Fruit fly (Drosophila melanogaster): ENCODE measurements around the gene Gr63a.

Gr63a gene

DNA sequence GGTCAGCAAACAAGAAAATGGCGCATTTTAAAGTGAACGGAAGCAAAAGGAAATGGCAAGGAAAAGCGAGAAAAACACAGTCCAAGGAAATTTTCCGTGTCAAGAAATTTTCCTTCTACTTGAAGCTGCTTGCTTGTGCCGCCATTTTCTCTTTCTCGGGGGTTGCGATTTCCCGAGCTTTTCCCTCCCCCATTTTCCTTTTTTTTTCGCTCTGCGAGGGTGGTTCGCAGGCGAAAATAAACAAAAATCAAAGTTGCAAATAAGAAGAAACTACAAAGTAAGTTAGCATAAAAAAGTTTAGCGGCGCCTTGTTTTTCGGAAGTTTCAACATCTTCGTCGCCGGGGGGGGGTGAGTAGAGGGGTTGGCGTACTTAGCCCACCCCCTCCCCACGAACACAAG is 9.0 kb downstream of the Gr63a start:
- TF ChIP-seq CG7101 (tag; optimal IDR thresholded peaks at IDR 0.05) (no peak), cic (GFP tag; optimal IDR thresholded peaks at IDR 0.05) (no peak), cnc (optimal IDR thresholded peaks at IDR 0.05) (no peak), bab1 (GFP tag; optimal IDR thresholded peaks at IDR 0.05) (no peak), ovo (GFP tag; optimal IDR thresholded peaks at IDR 0.05) (no peak), CG14711 (tag; optimal IDR thresholded peaks at IDR 0.05) (no peak), Clk (GFP tag; optimal IDR thresholded peaks at IDR 0.05) (no peak), pad (GFP tag; optimal IDR thresholded peaks at IDR 0.05) (no peak), Mnt (GFP tag; optimal IDR thresholded peaks at IDR 0.05) (no peak), CG7045 (GFP tag; optimal IDR thresholded peaks at IDR 0.05) (no peak), kay (GFP tag; ENCODE audit: borderline replicate concordance) (no peak), Crg-1 (GFP tag; optimal IDR thresholded peaks at IDR 0.05) (no peak), CG5204 (GFP tag; optimal IDR thresholded peaks at IDR 0.05) (no peak), CG33017 (tag; optimal IDR thresholded peaks at IDR 0.05) (no peak), CG1620 (GFP tag; optimal IDR thresholded peaks at IDR 0.05) (no peak)

DNA sequence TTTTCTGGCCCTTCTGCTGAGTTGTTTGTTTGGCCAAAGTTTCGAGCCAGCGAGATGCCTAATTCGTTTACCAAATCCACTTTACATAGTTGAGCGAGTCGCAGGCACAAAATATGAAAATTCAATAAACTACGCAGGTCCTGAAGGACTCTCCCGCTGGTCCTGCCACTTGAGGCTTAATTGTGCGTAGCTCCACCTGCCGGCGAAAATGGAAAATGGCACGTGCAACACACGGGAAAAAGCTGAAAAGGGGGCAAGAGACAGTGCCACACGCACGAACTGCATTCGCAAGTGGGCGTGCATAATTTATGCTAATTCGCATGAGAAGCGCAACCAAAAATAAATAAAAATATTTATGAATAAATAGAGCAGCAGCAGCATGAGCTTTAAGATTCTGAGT is 10.5 kb downstream of the Gr63a start:
- TF ChIP-seq CG12768 (GFP tag; optimal IDR thresholded peaks at IDR 0.05) (no peak), Mnt (GFP tag; optimal IDR thresholded peaks at IDR 0.05) (no peak), bab1 (GFP tag; optimal IDR thresholded peaks at IDR 0.05) (no peak), Crg-1 (GFP tag; optimal IDR thresholded peaks at IDR 0.05) (no peak), pad (GFP tag; optimal IDR thresholded peaks at IDR 0.05) (no peak), CG14711 (tag; optimal IDR thresholded peaks at IDR 0.05) (no peak), ovo (GFP tag; optimal IDR thresholded peaks at IDR 0.05) (no peak), CG11617 (GFP tag; optimal IDR thresholded peaks at IDR 0.05) (no peak), kay (GFP tag; ENCODE audit: borderline replicate concordance) (no peak), Hr96 (GFP tag; optimal IDR thresholded peaks at IDR 0.05) (no peak), tj (GFP tag; optimal IDR thresholded peaks at IDR 0.05) (no peak), CG1620 (GFP tag; optimal IDR thresholded peaks at IDR 0.05) (no peak), CG7045 (GFP tag; optimal IDR thresholded peaks at IDR 0.05) (no peak), Clk (GFP tag; optimal IDR thresholded peaks at IDR 0.05) (no peak), CG7101 (tag; optimal IDR thresholded peaks at IDR 0.05) (no peak), CG5204 (GFP tag; optimal IDR thresholded peaks at IDR 0.05) (no peak), toe (GFP tag; optimal IDR thresholded peaks at IDR 0.05) (no peak)

DNA sequence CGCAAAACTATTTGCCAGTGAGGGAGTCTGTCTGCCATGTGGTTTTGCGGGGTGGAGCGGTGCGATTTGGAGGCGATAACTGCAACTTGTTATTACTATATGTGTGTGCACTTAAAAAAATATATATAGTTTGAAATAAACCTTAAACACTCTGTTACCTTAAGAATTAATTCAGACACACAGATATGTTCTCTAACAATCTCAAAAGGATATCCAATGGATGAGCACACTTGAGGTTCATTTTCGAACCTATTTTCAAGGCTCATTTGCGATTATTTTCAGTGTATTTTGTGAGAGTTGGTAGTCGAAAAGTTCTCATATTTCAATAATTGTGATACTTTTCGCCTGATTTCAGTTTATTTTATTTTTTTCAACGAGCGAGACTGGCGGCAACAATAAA is 14.4 kb downstream of the Gr63a start:
- TF ChIP-seq CG7101 (tag; optimal IDR thresholded peaks at IDR 0.05) (no peak), pad (GFP tag; optimal IDR thresholded peaks at IDR 0.05) (no peak)

DNA sequence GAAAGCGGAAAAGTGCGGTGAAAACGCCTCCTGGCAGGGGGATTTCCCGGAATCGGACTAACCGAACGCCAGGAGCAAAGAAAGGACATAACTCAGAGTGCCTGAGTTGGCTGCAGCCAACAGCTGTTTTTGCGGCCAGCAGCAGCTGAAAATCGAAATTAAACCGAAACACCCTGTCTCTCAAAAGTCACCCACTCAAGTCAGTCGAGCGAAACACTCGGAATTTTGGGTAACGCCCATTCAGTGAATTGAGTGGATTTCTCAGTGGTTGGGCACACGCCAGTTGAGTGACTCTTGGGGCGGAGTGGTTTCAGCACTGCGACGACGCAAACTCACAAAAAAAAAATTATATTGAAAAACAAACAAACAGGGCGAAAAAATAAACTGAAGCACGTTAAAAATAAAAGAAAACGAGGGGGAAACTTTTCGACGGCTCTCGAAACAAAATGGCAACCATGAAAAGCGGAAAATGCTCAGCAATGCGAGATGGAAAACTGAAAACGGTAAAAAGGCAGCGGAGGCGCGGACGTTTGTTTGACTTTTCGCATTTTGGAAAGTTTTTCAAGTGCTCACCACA is 17.6 kb downstream of the Gr63a start:
- TF ChIP-seq CG11617 (GFP tag; optimal IDR thresholded peaks at IDR 0.05) (no peak), CG7045 (GFP tag; optimal IDR thresholded peaks at IDR 0.05) (no peak), CG1620 (GFP tag; optimal IDR thresholded peaks at IDR 0.05) (no peak), CG14711 (tag; optimal IDR thresholded peaks at IDR 0.05) (no peak), CG33017 (tag; optimal IDR thresholded peaks at IDR 0.05) (no peak), ovo (GFP tag; optimal IDR thresholded peaks at IDR 0.05) (no peak), kay (GFP tag; ENCODE audit: borderline replicate concordance) (no peak), Hr96 (GFP tag; optimal IDR thresholded peaks at IDR 0.05) (no peak), pad (GFP tag; optimal IDR thresholded peaks at IDR 0.05) (no peak), CG12768 (GFP tag; optimal IDR thresholded peaks at IDR 0.05) (no peak), bab1 (GFP tag; optimal IDR thresholded peaks at IDR 0.05) (no peak), cnc (optimal IDR thresholded peaks at IDR 0.05) (no peak), toe (GFP tag; optimal IDR thresholded peaks at IDR 0.05) (no peak), CG7101 (tag; optimal IDR thresholded peaks at IDR 0.05) (no peak), Clk (GFP tag; optimal IDR thresholded peaks at IDR 0.05) (no peak), tj (GFP tag; optimal IDR thresholded peaks at IDR 0.05) (no peak), CG5204 (GFP tag; optimal IDR thresholded peaks at IDR 0.05) (no peak)

DNA sequence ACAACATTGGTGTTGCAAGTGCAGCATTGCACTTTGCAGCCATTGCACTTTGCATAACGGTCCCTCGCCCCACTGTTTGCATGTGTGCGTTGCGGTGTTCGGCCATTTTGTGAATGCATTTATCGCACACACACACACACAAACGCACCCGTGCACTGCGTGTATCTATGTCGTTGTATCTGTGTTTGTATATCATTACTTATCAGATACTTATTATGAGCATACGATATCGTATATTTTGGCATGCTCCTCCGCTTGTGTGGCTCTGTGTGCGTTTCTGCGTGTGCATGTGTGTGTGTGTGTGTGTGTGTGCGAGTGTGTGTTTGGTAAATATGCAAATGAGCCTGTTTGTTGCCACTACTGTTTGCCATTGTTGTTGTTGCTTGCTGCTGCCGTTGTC is 19.5 kb downstream of the Gr63a start:
- TF ChIP-seq toe (GFP tag; optimal IDR thresholded peaks at IDR 0.05) (no peak), Clk (GFP tag; optimal IDR thresholded peaks at IDR 0.05) (no peak), CG7045 (GFP tag; optimal IDR thresholded peaks at IDR 0.05) (no peak), CG12768 (GFP tag; optimal IDR thresholded peaks at IDR 0.05) (no peak), ovo (GFP tag; optimal IDR thresholded peaks at IDR 0.05) (no peak), CG14711 (tag; optimal IDR thresholded peaks at IDR 0.05) (no peak), CG11617 (GFP tag; optimal IDR thresholded peaks at IDR 0.05) (no peak), CG5204 (GFP tag; optimal IDR thresholded peaks at IDR 0.05) (no peak), cnc (optimal IDR thresholded peaks at IDR 0.05) (no peak), pad (GFP tag; optimal IDR thresholded peaks at IDR 0.05) (no peak), CG1620 (GFP tag; optimal IDR thresholded peaks at IDR 0.05) (no peak), Mnt (GFP tag; optimal IDR thresholded peaks at IDR 0.05) (no peak), Crg-1 (GFP tag; optimal IDR thresholded peaks at IDR 0.05) (no peak), CG7101 (tag; optimal IDR thresholded peaks at IDR 0.05) (no peak), bab1 (GFP tag; optimal IDR thresholded peaks at IDR 0.05) (no peak), cic (GFP tag; optimal IDR thresholded peaks at IDR 0.05) (no peak)

DNA sequence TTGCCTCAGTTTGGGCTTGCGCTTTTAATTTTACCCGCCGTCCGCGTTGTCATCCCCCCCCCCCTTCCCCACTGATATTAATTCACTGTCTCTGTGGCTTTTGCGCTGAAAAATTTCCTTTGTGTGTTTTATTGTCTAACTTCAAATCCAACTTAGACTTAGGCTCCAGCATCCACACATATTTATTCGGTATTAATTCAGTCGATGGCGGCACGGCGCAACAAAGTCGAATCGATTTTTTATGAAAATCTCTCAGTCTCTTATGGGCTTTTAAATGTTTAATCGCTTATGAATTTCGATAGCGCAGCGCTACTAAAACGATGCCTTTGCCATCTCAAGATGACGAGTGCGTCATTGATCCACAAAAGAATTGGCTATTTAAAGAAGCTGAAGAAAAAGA is 20.4 kb downstream of the Gr63a start:
- peak; percentile 19 for TF ChIP-seq kay (GFP tag; ENCODE audit: borderline replicate concordance)
- no peak for TF ChIP-seq bab1 (GFP tag; optimal IDR thresholded peaks at IDR 0.05)

DNA sequence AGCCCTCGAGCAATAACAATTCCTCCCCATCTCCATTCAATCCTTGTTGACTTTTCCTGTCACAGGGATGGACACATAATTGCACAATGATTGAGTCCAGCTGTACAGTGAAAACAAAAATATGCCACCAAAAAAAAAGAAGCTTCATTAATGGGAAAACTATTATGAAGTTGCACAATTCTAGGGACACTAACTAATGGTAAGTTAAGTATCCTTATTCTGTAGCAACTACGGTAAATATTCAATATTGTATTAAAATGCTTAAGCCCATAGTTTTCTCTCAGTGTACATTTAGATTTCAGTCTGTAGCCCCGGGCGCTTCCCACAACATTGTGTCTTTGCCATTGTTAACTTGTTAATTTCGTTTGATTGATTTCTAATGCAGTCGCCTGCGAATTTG is 21.4 kb downstream of the Gr63a start:
- no peak for TF ChIP-seq kay (GFP tag; ENCODE audit: borderline replicate concordance)
- TF ChIP-seq CG7045 (GFP tag; optimal IDR thresholded peaks at IDR 0.05), result no peak
- TF ChIP-seq CG33017 (tag; optimal IDR thresholded peaks at IDR 0.05), result no peak
- TF ChIP-seq Crg-1 (GFP tag; optimal IDR thresholded peaks at IDR 0.05), result no peak
- no peak for TF ChIP-seq toe (GFP tag; optimal IDR thresholded peaks at IDR 0.05)
- TF ChIP-seq CG5204 (GFP tag; optimal IDR thresholded peaks at IDR 0.05), result no peak
- TF ChIP-seq Hr96 (GFP tag; optimal IDR thresholded peaks at IDR 0.05), result no peak
- no peak for TF ChIP-seq cic (GFP tag; optimal IDR thresholded peaks at IDR 0.05)
- TF ChIP-seq CG12768 (GFP tag; optimal IDR thresholded peaks at IDR 0.05), result no peak
- no peak for TF ChIP-seq CG1620 (GFP tag; optimal IDR thresholded peaks at IDR 0.05)
- no peak for TF ChIP-seq CG7101 (tag; optimal IDR thresholded peaks at IDR 0.05)
- no peak for TF ChIP-seq pad (GFP tag; optimal IDR thresholded peaks at IDR 0.05)

Measured in whole organism, adult.